Worm (Caenorhabditis elegans): ENCODE measurements around the gene F41B5.1.

F41B5.1 gene

ce11 chrV:2218803-2219202 lies 36.5 kb upstream of the F41B5.1 start, which contains the start of gene nhr-56:
TSS of gene nhr-56 (plus strand) at chrV:2219004.
- TF ChIP-seq tra-4 (tag; optimal IDR thresholded peaks at IDR 0.05): no peak

- TF ChIP-seq ets-7 (tag; optimal IDR thresholded peaks at IDR 0.05) (no peak), aly-1 (tag; optimal IDR thresholded peaks at IDR 0.05) (no peak), hnd-1 (tag; optimal IDR thresholded peaks at IDR 0.05) (no peak), hmbx-1 (tag; optimal IDR thresholded peaks at IDR 0.05) (no peak), ceh-13 (GFP tag; optimal IDR thresholded peaks at IDR 0.05) (no peak), sea-1 (GFP tag; conservative IDR thresholded peaks at IDR 0.05) (no peak), pes-1 (GFP tag; IDR thresholded peaks at IDR 0.05) (no peak)
Observed at ce11 chrV:2221764-2222163, 33.6 kb upstream of the F41B5.1 start, which contains the start of gene nhr-128. TSS of gene nhr-128 (plus strand) at chrV:2222064.

ce11 chrV:2225130-2225529 lies 30.2 kb upstream of the F41B5.1 start, which contains the start of gene nhr-103:
TSS of gene nhr-103 (plus strand) at chrV:2225430.
- TF ChIP-seq aly-1 (tag; optimal IDR thresholded peaks at IDR 0.05) (no peak), hnd-1 (tag; optimal IDR thresholded peaks at IDR 0.05) (no peak), ceh-36 (tag; optimal IDR thresholded peaks at IDR 0.05) (no peak), hmg-4 (GFP tag; optimal IDR thresholded peaks at IDR 0.05) (no peak), pes-1 (GFP tag; IDR thresholded peaks at IDR 0.05) (no peak), hmbx-1 (tag; optimal IDR thresholded peaks at IDR 0.05) (no peak), B0310.2 (tag; optimal IDR thresholded peaks at IDR 0.05) (no peak), sea-1 (GFP tag; conservative IDR thresholded peaks at IDR 0.05) (no peak), flt-1 (GFP tag; IDR thresholded peaks at IDR 0.05) (no peak), ets-7 (tag; optimal IDR thresholded peaks at IDR 0.05) (no peak), tra-4 (tag; optimal IDR thresholded peaks at IDR 0.05) (no peak), scrt-1 (GFP tag; IDR thresholded peaks at IDR 0.05) (no peak), tbx-37 (GFP tag; conservative IDR thresholded peaks at IDR 0.05) (no peak), ama-1 (optimal IDR thresholded peaks at IDR 0.05) (no peak), tbx-11 (GFP tag; IDR thresholded peaks at IDR 0.05) (no peak), ceh-13 (GFP tag; optimal IDR thresholded peaks at IDR 0.05) (no peak), F13C5.2 (tag; optimal IDR thresholded peaks at IDR 0.05) (no peak)

ce11 chrV:2226903-2227302 lies 28.4 kb upstream of the F41B5.1 start, which contains the start of gene nhr-18:
TSS of gene nhr-18 (plus strand) at chrV:2227203.
- no peak for TF ChIP-seq F13C5.2 (tag; optimal IDR thresholded peaks at IDR 0.05)
- TF ChIP-seq ceh-36 (tag; optimal IDR thresholded peaks at IDR 0.05): no peak
- no peak for TF ChIP-seq ama-1 (optimal IDR thresholded peaks at IDR 0.05)
- TF ChIP-seq hmg-4 (GFP tag; optimal IDR thresholded peaks at IDR 0.05): no peak
- TF ChIP-seq hmbx-1 (tag; optimal IDR thresholded peaks at IDR 0.05): no peak
- TF ChIP-seq hnd-1 (tag; optimal IDR thresholded peaks at IDR 0.05): no peak
- TF ChIP-seq aly-1 (tag; optimal IDR thresholded peaks at IDR 0.05): no peak
- TF ChIP-seq tbx-37 (GFP tag; conservative IDR thresholded peaks at IDR 0.05): no peak

- TF ChIP-seq hmg-4 (GFP tag; optimal IDR thresholded peaks at IDR 0.05) (no peak), ama-1 (optimal IDR thresholded peaks at IDR 0.05) (no peak), ets-7 (tag; optimal IDR thresholded peaks at IDR 0.05) (no peak), flt-1 (GFP tag; IDR thresholded peaks at IDR 0.05) (no peak), B0310.2 (tag; optimal IDR thresholded peaks at IDR 0.05) (no peak), tra-4 (tag; optimal IDR thresholded peaks at IDR 0.05) (no peak), scrt-1 (GFP tag; IDR thresholded peaks at IDR 0.05) (no peak), tbx-37 (GFP tag; conservative IDR thresholded peaks at IDR 0.05) (no peak), ceh-13 (GFP tag; optimal IDR thresholded peaks at IDR 0.05) (no peak), hnd-1 (tag; optimal IDR thresholded peaks at IDR 0.05) (no peak), tbx-11 (GFP tag; IDR thresholded peaks at IDR 0.05) (no peak), ceh-36 (tag; optimal IDR thresholded peaks at IDR 0.05) (no peak), F13C5.2 (tag; optimal IDR thresholded peaks at IDR 0.05) (no peak), pes-1 (GFP tag; IDR thresholded peaks at IDR 0.05) (no peak), hmbx-1 (tag; optimal IDR thresholded peaks at IDR 0.05) (no peak), aly-1 (tag; optimal IDR thresholded peaks at IDR 0.05) (no peak), sea-1 (GFP tag; conservative IDR thresholded peaks at IDR 0.05) (no peak)
Observed at ce11 chrV:2228781-2229180, 26.6 kb upstream of the F41B5.1 start, which contains the start of gene nhr-126. TSS of gene nhr-126 (plus strand) at chrV:2229081.

ce11 chrV:2230912-2231311 lies 24.4 kb upstream of the F41B5.1 start, which contains the start of gene nhr-134:
TSS of gene nhr-134 (plus strand) at chrV:2231223.
- TF ChIP-seq ama-1 (optimal IDR thresholded peaks at IDR 0.05): no peak

ce11 chrV:2233177-2233576 lies 22.2 kb upstream of the F41B5.1 start, which contains the start of gene nhr-96:
TSS of gene nhr-96 (plus strand) at chrV:2233477.
- TF ChIP-seq scrt-1 (GFP tag; IDR thresholded peaks at IDR 0.05) (no peak), sea-1 (GFP tag; conservative IDR thresholded peaks at IDR 0.05) (no peak), tra-4 (tag; optimal IDR thresholded peaks at IDR 0.05) (no peak), tbx-11 (GFP tag; IDR thresholded peaks at IDR 0.05) (no peak), ama-1 (optimal IDR thresholded peaks at IDR 0.05) (no peak), hnd-1 (tag; optimal IDR thresholded peaks at IDR 0.05) (no peak), pes-1 (GFP tag; IDR thresholded peaks at IDR 0.05) (no peak), B0310.2 (tag; optimal IDR thresholded peaks at IDR 0.05) (no peak), ceh-13 (GFP tag; optimal IDR thresholded peaks at IDR 0.05) (no peak), ceh-36 (tag; optimal IDR thresholded peaks at IDR 0.05) (no peak), hmbx-1 (tag; optimal IDR thresholded peaks at IDR 0.05) (no peak), flt-1 (GFP tag; IDR thresholded peaks at IDR 0.05) (no peak), tbx-37 (GFP tag; conservative IDR thresholded peaks at IDR 0.05) (no peak), ets-7 (tag; optimal IDR thresholded peaks at IDR 0.05) (no peak)

- TF ChIP-seq tbx-11 (GFP tag; IDR thresholded peaks at IDR 0.05) (no peak), tra-4 (tag; optimal IDR thresholded peaks at IDR 0.05) (no peak), ceh-13 (GFP tag; optimal IDR thresholded peaks at IDR 0.05) (no peak), ceh-36 (tag; optimal IDR thresholded peaks at IDR 0.05) (no peak), aly-1 (tag; optimal IDR thresholded peaks at IDR 0.05) (no peak), tbx-37 (GFP tag; conservative IDR thresholded peaks at IDR 0.05) (no peak), scrt-1 (GFP tag; IDR thresholded peaks at IDR 0.05) (no peak), ama-1 (optimal IDR thresholded peaks at IDR 0.05) (no peak), pes-1 (GFP tag; IDR thresholded peaks at IDR 0.05) (no peak), hmg-4 (GFP tag; optimal IDR thresholded peaks at IDR 0.05) (no peak), flt-1 (GFP tag; IDR thresholded peaks at IDR 0.05) (no peak), ets-7 (tag; optimal IDR thresholded peaks at IDR 0.05) (no peak), F13C5.2 (tag; optimal IDR thresholded peaks at IDR 0.05) (no peak), B0310.2 (tag; optimal IDR thresholded peaks at IDR 0.05) (no peak), hmbx-1 (tag; optimal IDR thresholded peaks at IDR 0.05) (no peak), sea-1 (GFP tag; conservative IDR thresholded peaks at IDR 0.05) (no peak), hnd-1 (tag; optimal IDR thresholded peaks at IDR 0.05) (no peak)
Observed at ce11 chrV:2235848-2236247, 19.5 kb upstream of the F41B5.1 start, which contains the start of gene cyp-33C4. TSS of gene cyp-33C4 (plus strand) at chrV:2236140.

Measured in whole organism, early embryonic.